Worm (Caenorhabditis elegans) whole organism, L4 larva: ENCODE measurements around the gene abu-6.

Experiments used
- Y48G9A.11 ChIP-seq: fragments of 200-800 bp; sonication (Bioruptor generic); IDR thresholded peaks from 2 replicates; pipeline ENCODE4 v1.3.6; 2022; ENCODE audit warnings: missing genetic modification reagents, missing genetic modification characterization, missing compliant biosample characterization
- ama-1 ChIP-seq: fragments of 150-350 bp; optimal IDR thresholded peaks from 2 replicates; lab custom pipeline; 2014; ENCODE audit warnings: inconsistent platforms, mixed read lengths
- ces-1 ChIP-seq: fragments of 150-350 bp; sonication (generic microtip); optimal IDR thresholded peaks from 4 replicates; lab custom pipeline; 2014; ENCODE audit warnings: missing biosample characterization, missing genetic modification reagents, missing genetic modification characterization
- lin-38 ChIP-seq: fragments of 200-800 bp; sonication (Bioruptor generic); IDR thresholded peaks from 2 replicates; pipeline ENCODE4 v1.3.6; 2022; ENCODE audit warnings: missing genetic modification reagents, missing genetic modification characterization, missing compliant biosample characterization
- nhr-76 ChIP-seq: fragments of 150-350 bp; optimal IDR thresholded peaks from 2 replicates; lab custom pipeline; 2014; ENCODE audit warnings: missing biosample characterization, missing genetic modification characterization
- pha-4 ChIP-seq, 2 experiments: fragments of 150-350 bp in 1 of 2; fragments of 200-800 bp in 1 of 2; sonication (Bioruptor generic) in 1 of 2; IDR thresholded peaks in 1 of 2; optimal IDR thresholded peaks in 1 of 2; 2 replicates each; pipeline versions ENCODE4 v1.3.6 to Lab custom; 2014 to 2022; ENCODE audit warnings: missing genetic modification characterization in 2 of 2, missing genetic modification reagents in 2 of 2, missing biosample characterization in 1 of 2, missing compliant biosample characterization in 1 of 2
- tra-1 ChIP-seq: fragments of 200-800 bp; sonication (Bioruptor generic); IDR thresholded peaks from 2 replicates; pipeline ENCODE4 v1.3.6; 2022; ENCODE audit warnings: missing genetic modification reagents, missing genetic modification characterization, missing compliant biosample characterization
- zfp-3 ChIP-seq: fragments of 200-800 bp; sonication (Bioruptor generic); conservative IDR thresholded peaks from 2 replicates; pipeline ENCODE4 v1.3.6; 2022; ENCODE audit warnings: missing genetic modification reagents, missing genetic modification characterization, missing compliant biosample characterization

- TF ChIP-seq zfp-3 (GFP tag; lab: Robert Waterston, UW) (no peak), pha-4 (GFP tag; IDR thresholded peaks at IDR 0.05; lab: Robert Waterston, UW) (no peak), pha-4 (tag; optimal IDR thresholded peaks at IDR 0.05; lab: Kevin White, UChicago) (no peak), nhr-76 (no peak), lin-38 (no peak), ama-1 (lab: Kevin White, UChicago) (no peak), tra-1 (GFP tag; lab: Robert Waterston, UW) (no peak), Y48G9A.11 (GFP tag; lab: Robert Waterston, UW) (no peak), ces-1 (GFP tag; lab: Kevin White, UChicago) (no peak)
Measured at ce11 chrV:5177209-5177608, 15.5 kb upstream of the abu-6 start, which contains the start of gene ugt-51.
